Worm (Caenorhabditis elegans): ENCODE data around the gene F59A6.11.

DNA sequence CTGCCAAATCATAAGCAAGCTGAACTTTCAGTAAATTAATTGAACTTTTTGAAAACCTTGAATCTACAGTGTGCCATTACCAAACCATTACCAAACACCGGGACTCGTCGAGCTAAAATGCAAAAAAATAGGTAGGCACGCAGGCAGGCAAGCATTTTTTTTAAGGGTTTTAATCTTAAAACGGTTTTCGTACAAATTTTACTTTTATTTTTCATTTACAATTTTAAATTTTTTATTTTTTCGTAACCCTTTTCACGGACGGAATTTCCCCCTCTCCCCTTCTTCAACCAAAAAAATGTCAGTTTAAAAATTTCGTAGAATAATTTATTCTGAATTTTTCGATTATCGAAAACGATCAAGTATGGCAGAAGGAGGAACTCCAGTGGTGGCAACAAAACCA, 15.8 kb upstream of the F59A6.11 start, which contains the start of gene F59A6.2:
- TF ChIP-seq nhr-28 (tag; optimal IDR thresholded peaks at IDR 0.05) = no peak
- TF ChIP-seq zag-1 (tag; optimal IDR thresholded peaks at IDR 0.05) = no peak
- no peak for TF ChIP-seq egl-27 (tag; optimal IDR thresholded peaks at IDR 0.05)
- TF ChIP-seq pha-4 (tag; optimal IDR thresholded peaks at IDR 0.05) = no peak
- TF ChIP-seq nhr-77 (tag; optimal IDR thresholded peaks at IDR 0.05) = no peak
- TF ChIP-seq snpc-4 (tag; optimal IDR thresholded peaks at IDR 0.05) = no peak
- no peak for TF ChIP-seq nhr-67 (tag; optimal IDR thresholded peaks at IDR 0.05)
- no peak for TF ChIP-seq tbx-2 (tag; optimal IDR thresholded peaks at IDR 0.05)
- TF ChIP-seq jun-1 (tag; optimal IDR thresholded peaks at IDR 0.05) = no peak
- TF ChIP-seq elt-1 (tag; optimal IDR thresholded peaks at IDR 0.05) = no peak
- no peak for TF ChIP-seq nhr-237 (tag; optimal IDR thresholded peaks at IDR 0.05)
- TF ChIP-seq aly-2 (tag; optimal IDR thresholded peaks at IDR 0.05) = no peak

Measured in whole organism, L3 larva.